Comparison of ENCODE assay signal across 4 worm cellular contexts in genomic region chrII:8969251-8970183, ce11.
A peak's percentile ranks its signal among the peaks of the same experiment; 100 is the strongest.
TF ChIP-seq lines count a peak whose summit lies in the region.

Gene szy-20, minus strand, starts transcription at chrII:8969333.
Gene C18E9.5, plus strand, starts transcription at chrII:8969980.

TF ChIP-seq in whole organism, L2 larva, 48 proteins besides CTCF, POLR2A, EP300 and RAD21 (continues in another document):
- peak; percentile 50 for TF ChIP-seq ZK546.5 (tag; optimal IDR thresholded peaks at IDR 0.05; lab: Kevin White, UChicago)
- TF ChIP-seq C34F6.9 (tag; optimal IDR thresholded peaks at IDR 0.05; lab: Kevin White, UChicago) = peak; percentile 90
- TF ChIP-seq snpc-4 (tag; optimal IDR thresholded peaks at IDR 0.05; lab: Kevin White, UChicago) = peak; percentile 26
- peak; percentile 1 for TF ChIP-seq sem-4 (tag; optimal IDR thresholded peaks at IDR 0.05; lab: Kevin White, UChicago)
- peak; percentile 86 to 94 for TF ChIP-seq lsy-2 (tag; optimal IDR thresholded peaks at IDR 0.05; lab: Kevin White, UChicago)
- TF ChIP-seq unc-55 (GFP tag; optimal IDR thresholded peaks at IDR 0.05; lab: Kevin White, UChicago) = peak; percentile 93
- TF ChIP-seq aly-2 (tag; optimal IDR thresholded peaks at IDR 0.05; lab: Kevin White, UChicago) = no peak
- TF ChIP-seq sma-9 (GFP tag; optimal IDR thresholded peaks at IDR 0.05; lab: Kevin White, UChicago) = peak; percentile 74
- TF ChIP-seq sma-9 (tag; optimal IDR thresholded peaks at IDR 0.05; lab: Kevin White, UChicago) = no peak
- peak; percentile 59 for TF ChIP-seq sma-3 (GFP tag; optimal IDR thresholded peaks at IDR 0.05; lab: Kevin White, UChicago)
- no peak for TF ChIP-seq ama-1 (optimal IDR thresholded peaks at IDR 0.05; lab: Kevin White, UChicago)
- TF ChIP-seq ztf-4 (tag; optimal IDR thresholded peaks at IDR 0.05; lab: Kevin White, UChicago) = peak; percentile 41
- peak; percentile 71 for TF ChIP-seq egl-27 (tag; optimal IDR thresholded peaks at IDR 0.05; lab: Kevin White, UChicago)
- TF ChIP-seq mbf-1 (tag; optimal IDR thresholded peaks at IDR 0.05; lab: Kevin White, UChicago) = no peak
- TF ChIP-seq R02D3.7 (tag; optimal IDR thresholded peaks at IDR 0.05; lab: Kevin White, UChicago) = peak; percentile 63
- TF ChIP-seq lin-13 (GFP tag; optimal IDR thresholded peaks at IDR 0.05; lab: Kevin White, UChicago) = peak; percentile 82
- peak; percentile 71 for TF ChIP-seq nhr-129 (tag; optimal IDR thresholded peaks at IDR 0.05; lab: Kevin White, UChicago)
- TF ChIP-seq lin-39 (tag; optimal IDR thresholded peaks at IDR 0.05; lab: Kevin White, UChicago) = no peak
- TF ChIP-seq lin-11 (tag; optimal IDR thresholded peaks at IDR 0.05; lab: Kevin White, UChicago) = peak; percentile 61
- peak; percentile 83 for TF ChIP-seq F13H6.1 (tag; optimal IDR thresholded peaks at IDR 0.05; lab: Kevin White, UChicago)
- TF ChIP-seq nhr-10 (tag; optimal IDR thresholded peaks at IDR 0.05; lab: Kevin White, UChicago) = peak; percentile 35
- TF ChIP-seq fos-1 (tag; optimal IDR thresholded peaks at IDR 0.05; lab: Kevin White, UChicago) = peak; percentile 94
- peak; percentile 75 for TF ChIP-seq crh-2 (tag; optimal IDR thresholded peaks at IDR 0.05; lab: Kevin White, UChicago)

TF ChIP-seq in whole organism, L4 larva, 104 proteins besides CTCF, POLR2A, EP300 and RAD21 (continues in another document):
- TF ChIP-seq saeg-2 (GFP tag; IDR thresholded peaks at IDR 0.05; lab: Robert Waterston, UW) (0 out of 2 replicates have a peak, but pooled peaks have one; percentile 34), ztf-11 (tag; optimal IDR thresholded peaks at IDR 0.05; lab: Kevin White, UChicago) (no peak), ceh-32 (tag; optimal IDR thresholded peaks at IDR 0.05; lab: Kevin White, UChicago; ENCODE audit: poor library complexity) (no peak), nhr-42 (GFP tag; IDR thresholded peaks at IDR 0.05; lab: Robert Waterston, UW) (peak; percentile 52; the same call in 1 of the 2 replicates), arid-1 (GFP tag; conservative IDR thresholded peaks at IDR 0.05; lab: Robert Waterston, UW) (peak; percentile 56; the same call in 1 of the 2 replicates), hmg-1.1 (GFP tag; IDR thresholded peaks at IDR 0.05; lab: Robert Waterston, UW) (peak; percentile 70), ama-1 (optimal IDR thresholded peaks at IDR 0.05; lab: Kevin White, UChicago) (no peak), mdl-1 (tag; optimal IDR thresholded peaks at IDR 0.05; lab: Kevin White, UChicago) (peak in 1 of 2 experiments; percentile 57), zip-11 (GFP tag; IDR thresholded peaks at IDR 0.05; lab: Robert Waterston, UW) (no peak), nhr-11 (tag; optimal IDR thresholded peaks at IDR 0.05; lab: Kevin White, UChicago) (peak; percentile 41), fkh-10 (GFP tag; optimal IDR thresholded peaks at IDR 0.05; lab: Kevin White, UChicago) (peak; percentile 52), mep-1 (tag; optimal IDR thresholded peaks at IDR 0.05; lab: Kevin White, UChicago) (peak; percentile 82), madf-9 (GFP tag; conservative IDR thresholded peaks at IDR 0.05; lab: Robert Waterston, UW) (0 out of 2 replicates have a peak, but pooled peaks have one; percentile 14), lin-1 (GFP tag; IDR thresholded peaks at IDR 0.05; lab: Robert Waterston, UW) (no peak), nhr-6 (tag; optimal IDR thresholded peaks at IDR 0.05; lab: Kevin White, UChicago) (peak; percentile 46), ces-1 (GFP tag; optimal IDR thresholded peaks at IDR 0.05; lab: Kevin White, UChicago) (no peak), nhr-102 (tag; optimal IDR thresholded peaks at IDR 0.05; lab: Kevin White, UChicago) (peak; percentile 47), nhr-28 (tag; optimal IDR thresholded peaks at IDR 0.05; lab: Kevin White, UChicago) (peak; percentile 20), ceh-62 (tag; optimal IDR thresholded peaks at IDR 0.05; lab: Kevin White, UChicago) (no peak), unc-130 (GFP tag; optimal IDR thresholded peaks at IDR 0.05; lab: Kevin White, UChicago) (peak; percentile 55), dmd-8 (GFP tag; IDR thresholded peaks at IDR 0.05; lab: Robert Waterston, UW) (no peak), hlh-30 (tag; optimal IDR thresholded peaks at IDR 0.05; lab: Kevin White, UChicago; ENCODE audit: insufficient read depth) (peak; percentile 75), egl-27 (tag; optimal IDR thresholded peaks at IDR 0.05; lab: Kevin White, UChicago) (no peak)

TF ChIP-seq in whole organism, late embryonic, 69 proteins besides CTCF, POLR2A, EP300 and RAD21 (continues in another document):
- TF ChIP-seq ceh-22 (tag; optimal IDR thresholded peaks at IDR 0.05; lab: Kevin White, UChicago) (no peak), tbx-2 (tag; optimal IDR thresholded peaks at IDR 0.05; lab: Kevin White, UChicago) (peak; percentile 28), nhr-232 (tag; optimal IDR thresholded peaks at IDR 0.05; lab: Kevin White, UChicago) (peak; percentile 0), pha-4 (tag; optimal IDR thresholded peaks at IDR 0.05; lab: Kevin White, UChicago) (no peak), ceh-14 (tag; optimal IDR thresholded peaks at IDR 0.05; lab: Kevin White, UChicago) (peak; percentile 38), zip-5 (tag; optimal IDR thresholded peaks at IDR 0.05; lab: Kevin White, UChicago) (peak; percentile 19), elt-4 (tag; optimal IDR thresholded peaks at IDR 0.05; lab: Kevin White, UChicago) (no peak), ceh-48 (tag; optimal IDR thresholded peaks at IDR 0.05; lab: Kevin White, UChicago) (peak; percentile 24), ceh-31 (tag; optimal IDR thresholded peaks at IDR 0.05; lab: Kevin White, UChicago) (peak; percentile 76), hlh-30 (tag; optimal IDR thresholded peaks at IDR 0.05; lab: Kevin White, UChicago; ENCODE audit: insufficient read depth) (peak; percentile 21), unc-3 (GFP tag; conservative IDR thresholded peaks at IDR 0.05; lab: Robert Waterston, UW) (no peak), unc-3 (tag; optimal IDR thresholded peaks at IDR 0.05; lab: Kevin White, UChicago) (peak; percentile 48), madf-2 (tag; optimal IDR thresholded peaks at IDR 0.05; lab: Kevin White, UChicago) (peak; percentile 8), ceh-2 (tag; optimal IDR thresholded peaks at IDR 0.05; lab: Kevin White, UChicago) (peak; percentile 24), elt-2 (tag; optimal IDR thresholded peaks at IDR 0.05; lab: Kevin White, UChicago) (peak; percentile 26), ets-4 (tag; optimal IDR thresholded peaks at IDR 0.05; lab: Kevin White, UChicago) (no peak), ceh-30 (tag; optimal IDR thresholded peaks at IDR 0.05; lab: Kevin White, UChicago) (no peak), nhr-11 (tag; optimal IDR thresholded peaks at IDR 0.05; lab: Kevin White, UChicago) (no peak), mec-3 (tag; optimal IDR thresholded peaks at IDR 0.05; lab: Kevin White, UChicago; ENCODE audit: borderline replicate concordance) (no peak), ceh-24 (tag; optimal IDR thresholded peaks at IDR 0.05; lab: Kevin White, UChicago) (no peak), unc-55 (GFP tag; optimal IDR thresholded peaks at IDR 0.05; lab: Kevin White, UChicago) (no peak), unc-86 (tag; optimal IDR thresholded peaks at IDR 0.05; lab: Kevin White, UChicago) (peak; percentile 35), tbx-7 (tag; optimal IDR thresholded peaks at IDR 0.05; lab: Kevin White, UChicago) (peak; percentile 14), ref-2 (tag; optimal IDR thresholded peaks at IDR 0.05; lab: Kevin White, UChicago) (peak; percentile 62), sox-4 (tag; optimal IDR thresholded peaks at IDR 0.05; lab: Kevin White, UChicago) (no peak), syd-9 (tag; optimal IDR thresholded peaks at IDR 0.05; lab: Kevin White, UChicago) (peak; percentile 34)

TF ChIP-seq in whole organism, mixed stage, embryonic, 35 proteins besides CTCF, POLR2A, EP300 and RAD21:
- TF ChIP-seq nhr-237 (tag; optimal IDR thresholded peaks at IDR 0.05; lab: Kevin White, UChicago) (peak; percentile 55), M03D4.4 (tag; optimal IDR thresholded peaks at IDR 0.05; lab: Kevin White, UChicago) (peak; percentile 55), unc-39 (tag; optimal IDR thresholded peaks at IDR 0.05; lab: Kevin White, UChicago) (no peak), ces-1 (GFP tag; optimal IDR thresholded peaks at IDR 0.05; lab: Kevin White, UChicago) (peak; percentile 65), cnd-1 (tag; optimal IDR thresholded peaks at IDR 0.05; lab: Kevin White, UChicago) (peak; percentile 11), bed-3 (GFP tag; optimal IDR thresholded peaks at IDR 0.05; lab: Kevin White, UChicago) (no peak), drap-1 (GFP tag; optimal IDR thresholded peaks at IDR 0.05; lab: Kevin White, UChicago) (peak; percentile 8), mep-1 (tag; optimal IDR thresholded peaks at IDR 0.05; lab: Kevin White, UChicago) (peak; percentile 63), lin-13 (tag; optimal IDR thresholded peaks at IDR 0.05; lab: Kevin White, UChicago) (peak; percentile 69), ceh-39 (tag; optimal IDR thresholded peaks at IDR 0.05; lab: Kevin White, UChicago) (no peak), lsy-2 (tag; optimal IDR thresholded peaks at IDR 0.05; lab: Kevin White, UChicago) (peak; percentile 77), mls-2 (tag; optimal IDR thresholded peaks at IDR 0.05; lab: Kevin White, UChicago) (peak; percentile 38), zip-8 (tag; optimal IDR thresholded peaks at IDR 0.05; lab: Kevin White, UChicago) (no peak), unc-120 (tag; optimal IDR thresholded peaks at IDR 0.05; lab: Kevin White, UChicago; ENCODE audit: poor library complexity, severe bottlenecking) (peak; percentile 63), pha-4 (tag; optimal IDR thresholded peaks at IDR 0.05; lab: Kevin White, UChicago) (peak; percentile 30), flh-1 (GFP tag; optimal IDR thresholded peaks at IDR 0.05; lab: Kevin White, UChicago) (no peak), sem-2 (GFP tag; optimal IDR thresholded peaks at IDR 0.05; lab: Kevin White, UChicago) (no peak), tbx-8 (GFP tag; optimal IDR thresholded peaks at IDR 0.05; lab: Kevin White, UChicago) (no peak), nhr-28 (tag; optimal IDR thresholded peaks at IDR 0.05; lab: Kevin White, UChicago) (no peak), snpc-4 (tag; optimal IDR thresholded peaks at IDR 0.05; lab: Kevin White, UChicago) (no peak), sptf-1 (tag; optimal IDR thresholded peaks at IDR 0.05; lab: Kevin White, UChicago) (peak; percentile 16)
